In genomic region chr3R:14041036-14041435, dm6 we compare ENCODE assay signal across 2 fruit fly cellular contexts.
TF ChIP-seq lines count a peak whose summit lies in the region.

No protein-coding gene starts in this region.

TF ChIP-seq in whole organism, embryonic, 481 proteins besides CTCF, POLR2A, EP300 and RAD21 (continued from another document and continues in another):
- TF ChIP-seq Ptx1 (GFP tag; IDR thresholded peaks at IDR 0.05; lab: Robert Waterston, UW) = peak; percentile 56; the same call in 1 of the 2 replicates
- TF ChIP-seq zf30C (GFP tag; optimal IDR thresholded peaks at IDR 0.05; lab: Kevin White, UChicago) = no peak
- TF ChIP-seq z (GFP tag; IDR thresholded peaks at IDR 0.05; lab: Robert Waterston, UW) = no peak
- no peak for TF ChIP-seq CG6854 (GFP tag; optimal IDR thresholded peaks at IDR 0.05; lab: Kevin White, UChicago)
- no peak for TF ChIP-seq CG4854 (GFP tag; optimal IDR thresholded peaks at IDR 0.05; lab: Kevin White, UChicago)
- no peak for TF ChIP-seq CG30020 (tag; optimal IDR thresholded peaks at IDR 0.05; lab: Kevin White, UChicago)
- no peak for TF ChIP-seq lbe (GFP tag; optimal IDR thresholded peaks at IDR 0.05; lab: Kevin White, UChicago)
- no peak for TF ChIP-seq CG11560 (tag; IDR thresholded peaks at IDR 0.05; lab: Robert Waterston, UW)
- TF ChIP-seq stwl (tag; optimal IDR thresholded peaks at IDR 0.05; lab: Kevin White, UChicago) = peak; percentile 12
- TF ChIP-seq CG15696 (tag; optimal IDR thresholded peaks at IDR 0.05; lab: Kevin White, UChicago) = no peak
- peak; percentile 51; the same call in 1 of the 2 replicates for TF ChIP-seq Xrp1 (GFP tag; IDR thresholded peaks at IDR 0.05; lab: Robert Waterston, UW)
- no peak for TF ChIP-seq Camta (GFP tag; optimal IDR thresholded peaks at IDR 0.05; lab: Kevin White, UChicago)
- TF ChIP-seq sim (GFP tag; IDR thresholded peaks at IDR 0.05; lab: Robert Waterston, UW) = no peak
- TF ChIP-seq salm (tag; optimal IDR thresholded peaks at IDR 0.05; lab: Kevin White, UChicago) = no peak
- no peak for TF ChIP-seq ken (GFP tag; IDR thresholded peaks at IDR 0.05; lab: Robert Waterston, UW)
- no peak for TF ChIP-seq CG18476 (GFP tag; optimal IDR thresholded peaks at IDR 0.05; lab: Kevin White, UChicago)
- no peak for TF ChIP-seq HmgZ (tag; optimal IDR thresholded peaks at IDR 0.05; lab: Kevin White, UChicago)
- no peak for TF ChIP-seq CG9437 (GFP tag; optimal IDR thresholded peaks at IDR 0.05; lab: Kevin White, UChicago)
- TF ChIP-seq CG4707 (GFP tag; optimal IDR thresholded peaks at IDR 0.05; lab: Kevin White, UChicago) = no peak
- no peak for TF ChIP-seq CG43689 (GFP tag; IDR thresholded peaks at IDR 0.05; lab: Robert Waterston, UW)
- peak; percentile 34 for TF ChIP-seq Ets65A (GFP tag; lab: Kevin White, UChicago)
- no peak for TF ChIP-seq jigr1 (GFP tag; IDR thresholded peaks at IDR 0.05; lab: Robert Waterston, UW)
- TF ChIP-seq Rx (GFP tag; IDR thresholded peaks at IDR 0.05; lab: Robert Waterston, UW) = no peak
- no peak for TF ChIP-seq fru (optimal IDR thresholded peaks at IDR 0.05; lab: Kevin White, UChicago)
- no peak for TF ChIP-seq CG13296 (GFP tag; optimal IDR thresholded peaks at IDR 0.05; lab: Kevin White, UChicago)
- TF ChIP-seq CG13123 (GFP tag; optimal IDR thresholded peaks at IDR 0.05; lab: Kevin White, UChicago) = no peak
- no peak for TF ChIP-seq Atf3 (GFP tag; optimal IDR thresholded peaks at IDR 0.05; lab: Kevin White, UChicago)
- TF ChIP-seq CG42726 (GFP tag; IDR thresholded peaks at IDR 0.05; lab: Robert Waterston, UW; ENCODE audit: partially characterized antibody) = no peak
- TF ChIP-seq gsb (GFP tag; IDR thresholded peaks at IDR 0.05; lab: Robert Waterston, UW) = no peak
- TF ChIP-seq Elba2 (GFP tag; optimal IDR thresholded peaks at IDR 0.05; lab: Kevin White, UChicago) = peak; percentile 20
- no peak for TF ChIP-seq CG18011 (GFP tag; optimal IDR thresholded peaks at IDR 0.05; lab: Kevin White, UChicago)
- no peak for TF ChIP-seq dan (GFP tag; IDR thresholded peaks at IDR 0.05; lab: Robert Waterston, UW)
- no peak for TF ChIP-seq Drgx (GFP tag; IDR thresholded peaks at IDR 0.05; lab: Robert Waterston, UW)
- no peak for TF ChIP-seq nerfin-1 (tag; optimal IDR thresholded peaks at IDR 0.05; lab: Kevin White, UChicago)
- TF ChIP-seq CG17802 (tag; optimal IDR thresholded peaks at IDR 0.05; lab: Kevin White, UChicago) = no peak
- TF ChIP-seq CG10565 (GFP tag; optimal IDR thresholded peaks at IDR 0.05; lab: Kevin White, UChicago) = no peak
- no peak for TF ChIP-seq Spps (tag; optimal IDR thresholded peaks at IDR 0.05; lab: Kevin White, UChicago)
- TF ChIP-seq danr (GFP tag; IDR thresholded peaks at IDR 0.05; lab: Robert Waterston, UW) = no peak
- TF ChIP-seq pho (GFP tag; optimal IDR thresholded peaks at IDR 0.05; lab: Kevin White, UChicago) = no peak
- no peak for TF ChIP-seq CG30431 (GFP tag; optimal IDR thresholded peaks at IDR 0.05; lab: Kevin White, UChicago)
- TF ChIP-seq Dad (GFP tag; optimal IDR thresholded peaks at IDR 0.05; lab: Kevin White, UChicago) = no peak
- TF ChIP-seq en (GFP tag; optimal IDR thresholded peaks at IDR 0.05; lab: Kevin White, UChicago) = no peak
- no peak for TF ChIP-seq CG6254 (GFP tag; optimal IDR thresholded peaks at IDR 0.05; lab: Kevin White, UChicago)
- TF ChIP-seq CG12071 (GFP tag; optimal IDR thresholded peaks at IDR 0.05; lab: Kevin White, UChicago) = no peak
- no peak for TF ChIP-seq cg (GFP tag; optimal IDR thresholded peaks at IDR 0.05; lab: Kevin White, UChicago)
- TF ChIP-seq Rfx (GFP tag; IDR thresholded peaks at IDR 0.05; lab: Robert Waterston, UW) = peak; percentile 51; the same call in 1 of the 2 replicates
- TF ChIP-seq CG11085 (GFP tag; IDR thresholded peaks at IDR 0.05; lab: Robert Waterston, UW) = no peak
- TF ChIP-seq klu (GFP tag; IDR thresholded peaks at IDR 0.05; lab: Robert Waterston, UW) = no peak
- TF ChIP-seq CG16815 (GFP tag; optimal IDR thresholded peaks at IDR 0.05; lab: Kevin White, UChicago) = no peak
- TF ChIP-seq CG6791 (GFP tag; IDR thresholded peaks at IDR 0.05; lab: Robert Waterston, UW; ENCODE audit: partially characterized antibody) = no peak
- no peak for TF ChIP-seq CG18764 (GFP tag; optimal IDR thresholded peaks at IDR 0.05; lab: Kevin White, UChicago)
- TF ChIP-seq cas (GFP tag; IDR thresholded peaks at IDR 0.05; lab: Robert Waterston, UW) = no peak
- TF ChIP-seq sd (tag; optimal IDR thresholded peaks at IDR 0.05; lab: Kevin White, UChicago) = no peak
- no peak for TF ChIP-seq CG13775 (GFP tag; optimal IDR thresholded peaks at IDR 0.05; lab: Kevin White, UChicago)
- TF ChIP-seq E2f1 (GFP tag; IDR thresholded peaks at IDR 0.05; lab: Robert Waterston, UW) = no peak
- TF ChIP-seq MESR4 (GFP tag; optimal IDR thresholded peaks at IDR 0.05; lab: Kevin White, UChicago) = no peak
- TF ChIP-seq sqz (GFP tag; optimal IDR thresholded peaks at IDR 0.05; lab: Kevin White, UChicago) = no peak
- TF ChIP-seq toy (GFP tag; IDR thresholded peaks at IDR 0.05; lab: Robert Waterston, UW) = no peak
- TF ChIP-seq CG13287 (GFP tag; IDR thresholded peaks at IDR 0.05; lab: Robert Waterston, UW; ENCODE audit: partially characterized antibody) = no peak
- no peak for TF ChIP-seq CG4328 (GFP tag; optimal IDR thresholded peaks at IDR 0.05; lab: Kevin White, UChicago)
- TF ChIP-seq dysf (GFP tag; IDR thresholded peaks at IDR 0.05; lab: Robert Waterston, UW) = peak; percentile 32; the same call in 1 of the 3 replicates
- peak; percentile 12 for TF ChIP-seq CG18262 (tag; optimal IDR thresholded peaks at IDR 0.05; lab: Kevin White, UChicago)
- TF ChIP-seq CG2129 (GFP tag; IDR thresholded peaks at IDR 0.05; lab: Robert Waterston, UW; ENCODE audit: partially characterized antibody) = no peak
- no peak for TF ChIP-seq HLH54F (GFP tag; optimal IDR thresholded peaks at IDR 0.05; lab: Kevin White, UChicago)
- no peak for TF ChIP-seq usp (GFP tag; optimal IDR thresholded peaks at IDR 0.05; lab: Kevin White, UChicago)
- TF ChIP-seq gt (GFP tag; IDR thresholded peaks at IDR 0.05; lab: Robert Waterston, UW) = no peak
- TF ChIP-seq Dp (GFP tag; optimal IDR thresholded peaks at IDR 0.05; lab: Kevin White, UChicago) = no peak
- TF ChIP-seq CG13424 (tag; optimal IDR thresholded peaks at IDR 0.05; lab: Kevin White, UChicago) = peak; percentile 36
- no peak for TF ChIP-seq CG10147 (GFP tag; optimal IDR thresholded peaks at IDR 0.05; lab: Kevin White, UChicago)
- no peak for TF ChIP-seq bbx (GFP tag; IDR thresholded peaks at IDR 0.05; lab: Robert Waterston, UW; ENCODE audit: partially characterized antibody)

TF ChIP-seq in whole organism, prepupa, 60 proteins besides CTCF, POLR2A, EP300 and RAD21 (continued from another document):
- TF ChIP-seq CG34406 (GFP tag; optimal IDR thresholded peaks at IDR 0.05; lab: Kevin White, UChicago) = peak; percentile 22
- TF ChIP-seq esn (GFP tag; optimal IDR thresholded peaks at IDR 0.05; lab: Kevin White, UChicago) = peak; percentile 5
- TF ChIP-seq CG8632 (GFP tag; optimal IDR thresholded peaks at IDR 0.05; lab: Kevin White, UChicago) = no peak
- peak; percentile 8 for TF ChIP-seq Met (GFP tag; optimal IDR thresholded peaks at IDR 0.05; lab: Kevin White, UChicago)
- TF ChIP-seq Eip75B (GFP tag; optimal IDR thresholded peaks at IDR 0.05; lab: Kevin White, UChicago) = no peak
- TF ChIP-seq Eip93F (GFP tag; optimal IDR thresholded peaks at IDR 0.05; lab: Kevin White, UChicago) = no peak
- peak; percentile 30 for TF ChIP-seq Hr39 (GFP tag; optimal IDR thresholded peaks at IDR 0.05; lab: Kevin White, UChicago)
- TF ChIP-seq cyc (GFP tag; optimal IDR thresholded peaks at IDR 0.05; lab: Kevin White, UChicago) = no peak
- no peak for TF ChIP-seq CG1621 (tag; optimal IDR thresholded peaks at IDR 0.05; lab: Kevin White, UChicago)
- no peak for TF ChIP-seq CG11762 (GFP tag; optimal IDR thresholded peaks at IDR 0.05; lab: Kevin White, UChicago; ENCODE audit: insufficient read depth)
